Worm (Caenorhabditis elegans) whole organism, L4/young adult: ENCODE data around the gene wdr-62.

Source experiments
- W03F9.2 ChIP-seq: fragments of 150-350 bp; optimal IDR thresholded peaks from 2 replicates; lab custom pipeline; 2014; ENCODE audit warnings: missing biosample characterization, missing genetic modification characterization
- dao-5 ChIP-seq: sonication (generic microtip); optimal IDR thresholded peaks from 2 replicates; lab custom pipeline; 2016; ENCODE audit warnings: missing genotype, missing genetic modification characterization, moderate library complexity, missing compliant biosample characterization
- him-1 ChIP-seq: sonication (generic microtip); optimal IDR thresholded peaks from 2 replicates; lab custom pipeline; 2016; ENCODE audit warnings: missing genotype, missing genetic modification reagents, missing genetic modification characterization, missing compliant biosample characterization

- TF ChIP-seq dao-5 (tag; lab: Kevin White, UChicago) (no peak), him-1 (tag; lab: Kevin White, UChicago) (no peak), W03F9.2 (no peak)
These were observed 60.7 kb downstream of the wdr-62 start, which contains the start of gene haao-1 for ce11 chrV:9504474-9504960.
